Worm (Caenorhabditis elegans) whole organism, L4/young adult: ENCODE measurements around the gene C13E3.1.

Experiments used
- dao-5 ChIP-seq: sonication (generic microtip); optimal IDR thresholded peaks from 2 replicates; lab custom pipeline; 2016; ENCODE audit warnings: missing genotype, missing genetic modification characterization, moderate library complexity, missing compliant biosample characterization
- him-1 ChIP-seq: sonication (generic microtip); optimal IDR thresholded peaks from 2 replicates; lab custom pipeline; 2016; ENCODE audit warnings: missing genotype, missing genetic modification reagents, missing genetic modification characterization, missing compliant biosample characterization

DNA sequence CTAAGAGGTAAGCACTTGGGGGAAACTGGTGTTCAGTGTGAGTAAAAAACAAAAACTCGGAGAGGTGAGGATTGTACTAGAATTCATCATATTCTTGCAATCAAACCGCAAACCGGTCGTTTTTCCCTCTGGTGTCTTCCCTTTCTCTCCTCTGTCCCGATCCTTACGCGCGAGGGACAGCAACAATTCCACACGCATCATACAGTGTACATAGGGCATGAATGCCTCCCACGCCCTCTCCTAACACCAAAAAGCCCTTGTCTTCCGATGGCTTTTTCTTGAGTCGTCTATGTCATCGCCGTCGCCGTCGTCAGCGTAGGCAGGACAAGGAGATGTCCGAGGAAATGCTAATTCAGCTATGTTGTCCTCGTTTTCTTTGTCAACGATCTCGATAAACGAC, 40.6 kb downstream of the C13E3.1 start:
- TF ChIP-seq him-1 (tag; lab: Kevin White, UChicago) (no peak), dao-5 (tag; lab: Kevin White, UChicago) (no peak)
